Fruit fly (Drosophila melanogaster) whole organism, wandering third instar larva: ENCODE data around the gene CG8097.
A peak's percentile ranks its signal among the peaks of the same experiment; 100 is the strongest.

Source experiments
- Abd-B ChIP-seq: fragments of >200 bp; optimal IDR thresholded peaks from 2 replicates; lab custom pipeline; 2017; ENCODE audit warnings: missing biosample characterization, missing genetic modification characterization
- CG32264 ChIP-seq: fragments of 200-800 bp; sonication (Bioruptor generic); optimal IDR thresholded peaks from 2 replicates; lab custom pipeline; 2016; ENCODE audit warnings: missing biosample characterization, missing genetic modification characterization
- CG9705 ChIP-seq: fragments of 200-800 bp; sonication (Bioruptor generic); optimal IDR thresholded peaks from 2 replicates; lab custom pipeline; 2018; ENCODE audit warnings: missing biosample characterization, mild to moderate bottlenecking, missing genetic modification characterization
- CrebA ChIP-seq: fragments of 200-800 bp; sonication (Bioruptor generic); optimal IDR thresholded peaks from 2 replicates; lab custom pipeline; 2016; ENCODE audit warnings: missing biosample characterization, mild to moderate bottlenecking, missing genetic modification characterization, borderline replicate concordance
- Dfd ChIP-seq: fragments of >200 bp; optimal IDR thresholded peaks from 2 replicates; lab custom pipeline; 2017; ENCODE audit warnings: missing biosample characterization, missing genetic modification characterization
- Dif ChIP-seq: fragments of 200-275, 200-300 bp; sonication (Bioruptor generic); optimal IDR thresholded peaks from 2 replicates; lab custom pipeline; 2018; ENCODE audit warnings: missing biosample characterization, missing genetic modification characterization; ENCODE audit not compliant: partially characterized antibody
- GATAd ChIP-seq: sonication (Bioruptor generic); optimal IDR thresholded peaks from 2 replicates; lab custom pipeline; 2016; ENCODE audit warnings: missing biosample characterization, missing genetic modification characterization
- HLH106 ChIP-seq: fragments of 200-800 bp; optimal IDR thresholded peaks from 3 replicates; lab custom pipeline; 2019; ENCODE audit warnings: missing biosample characterization, mild to moderate bottlenecking, missing genetic modification characterization, moderate library complexity
- Hnf4 ChIP-seq: fragments of 200-800 bp; sonication (Bioruptor generic); optimal IDR thresholded peaks from 2 replicates; lab custom pipeline; 2016; ENCODE audit warnings: missing biosample characterization, mild to moderate bottlenecking, missing genetic modification characterization
- Hr78 ChIP-seq: fragments of >200 bp; optimal IDR thresholded peaks from 2 replicates; lab custom pipeline; 2017; ENCODE audit warnings: missing biosample characterization, missing genetic modification characterization
- Mio ChIP-seq: sonication (Bioruptor generic); optimal IDR thresholded peaks from 2 replicates; lab custom pipeline; 2016; ENCODE audit warnings: missing biosample characterization, missing genetic modification characterization
- Myc ChIP-seq: fragments of >200 bp; optimal IDR thresholded peaks from 2 replicates; lab custom pipeline; 2017
- N ChIP-seq: fragments of >200 bp; optimal IDR thresholded peaks from 2 replicates; lab custom pipeline; 2018; ENCODE audit warnings: missing biosample characterization, missing external identifiers, missing genetic modification characterization
- OdsH ChIP-seq: fragments of 200-800 bp; sonication (Bioruptor generic); optimal IDR thresholded peaks from 2 replicates; lab custom pipeline; 2016; ENCODE audit warnings: missing biosample characterization, mild to moderate bottlenecking, missing genetic modification characterization
- Rel ChIP-seq, 2 experiments: fragments of 200-800 bp; sonication (Bioruptor generic) in 1 of 2; optimal IDR thresholded peaks; 2 replicates in 1 of 2; 3 replicates in 1 of 2; lab custom pipeline; 2016 to 2019; ENCODE audit warnings: mild to moderate bottlenecking in 2 of 2, missing biosample characterization in 2 of 2, missing genetic modification characterization in 2 of 2, moderate library complexity in 1 of 2
- Sp1 ChIP-seq: fragments of 200-800 bp; sonication (Bioruptor generic); optimal IDR thresholded peaks from 3 replicates; lab custom pipeline; 2019; ENCODE audit warnings: missing biosample characterization, mild to moderate bottlenecking, missing genetic modification characterization, moderate library complexity
- Vsx2 ChIP-seq: fragments of 200-300, 225-300 bp; sonication (Bioruptor generic); optimal IDR thresholded peaks from 2 replicates; lab custom pipeline; 2018; ENCODE audit warnings: missing biosample characterization, missing genetic modification characterization; ENCODE audit not compliant: partially characterized antibody
- br ChIP-seq: fragments of 200-800 bp; sonication (Bioruptor generic); optimal IDR thresholded peaks from 2 replicates; lab custom pipeline; 2016; ENCODE audit warnings: missing biosample characterization, missing genetic modification characterization
- brk ChIP-seq: fragments of 200-800 bp; sonication (Bioruptor generic); optimal IDR thresholded peaks from 2 replicates; lab custom pipeline; 2016; ENCODE audit warnings: missing biosample characterization, mild to moderate bottlenecking, missing genetic modification characterization
- dl ChIP-seq, 2 experiments: fragments of 175-275, 200-275 bp in 1 of 2; fragments of 200-275 bp in 1 of 2; sonication (Bioruptor generic); optimal IDR thresholded peaks; lab custom pipeline; 2018; ENCODE audit warnings: mild to moderate bottlenecking in 2 of 2, missing biosample characterization in 2 of 2, missing genetic modification characterization in 2 of 2, moderate library complexity in 2 of 2; ENCODE audit not compliant: partially characterized antibody in 2 of 2, insufficient read depth in 1 of 2
- dmrt93B ChIP-seq: fragments of 200-800 bp; sonication (Bioruptor generic); optimal IDR thresholded peaks from 2 replicates; lab custom pipeline; 2018; ENCODE audit warnings: missing biosample characterization, mild to moderate bottlenecking, missing genetic modification characterization
- dsf ChIP-seq: sonication (Bioruptor generic); optimal IDR thresholded peaks from 2 replicates; lab custom pipeline; 2016; ENCODE audit warnings: missing biosample characterization, missing genetic modification characterization, borderline replicate concordance
- ey ChIP-seq: fragments of 200-800 bp; sonication (Bioruptor generic); optimal IDR thresholded peaks from 2 replicates; lab custom pipeline; 2016; ENCODE audit warnings: missing biosample characterization, missing genetic modification characterization
- foxo ChIP-seq, 2 experiments: fragments of 200-800 bp; sonication (Bioruptor generic); optimal IDR thresholded peaks; 2 replicates in 1 of 2; 3 replicates in 1 of 2; lab custom pipeline; 2016 to 2017; ENCODE audit warnings: missing biosample characterization in 2 of 2, missing genetic modification characterization in 2 of 2
- fru ChIP-seq: fragments of 200-800 bp; sonication (Bioruptor generic); optimal IDR thresholded peaks from 3 replicates; lab custom pipeline; 2016; ENCODE audit warnings: missing biosample characterization, mild to moderate bottlenecking, missing genetic modification characterization
- h ChIP-seq: fragments of 200-800 bp; sonication (Bioruptor generic); optimal IDR thresholded peaks from 3 replicates; lab custom pipeline; 2016; ENCODE audit warnings: missing biosample characterization, mild to moderate bottlenecking, missing genetic modification characterization
- jim ChIP-seq: fragments of 175-275, 200-325 bp; sonication (Bioruptor generic); optimal IDR thresholded peaks from 2 replicates; lab custom pipeline; 2016; ENCODE audit warnings: missing biosample characterization, mild to moderate bottlenecking, missing genetic modification characterization
- lola ChIP-seq: fragments of >200 bp; optimal IDR thresholded peaks from 2 replicates; lab custom pipeline; 2017; ENCODE audit warnings: missing biosample characterization, missing genetic modification characterization
- pan ChIP-seq: fragments of >200 bp; optimal IDR thresholded peaks from 2 replicates; lab custom pipeline; 2017
- psq ChIP-seq: fragments of 200-800 bp; sonication (Bioruptor generic); optimal IDR thresholded peaks from 3 replicates; lab custom pipeline; 2017; ENCODE audit warnings: missing biosample characterization, mild to moderate bottlenecking, missing genetic modification characterization, moderate library complexity
- rgr ChIP-seq: fragments of 200-800 bp; sonication (Bioruptor generic); optimal IDR thresholded peaks from 3 replicates; lab custom pipeline; 2016; ENCODE audit warnings: missing biosample characterization, mild to moderate bottlenecking, missing genetic modification characterization
- sv ChIP-seq: fragments of 200-800 bp; sonication (Bioruptor generic); optimal IDR thresholded peaks from 3 replicates; lab custom pipeline; 2016; ENCODE audit warnings: missing biosample characterization, missing genetic modification characterization
- tai ChIP-seq: sonication (Bioruptor generic); optimal IDR thresholded peaks from 2 replicates; lab custom pipeline; 2016; ENCODE audit warnings: missing biosample characterization, missing genetic modification characterization
- woc ChIP-seq: sonication (Bioruptor generic); optimal IDR thresholded peaks from 2 replicates; lab custom pipeline; 2016; ENCODE audit warnings: missing biosample characterization, mild to moderate bottlenecking, missing genetic modification characterization

CG8097 gene

DNA sequence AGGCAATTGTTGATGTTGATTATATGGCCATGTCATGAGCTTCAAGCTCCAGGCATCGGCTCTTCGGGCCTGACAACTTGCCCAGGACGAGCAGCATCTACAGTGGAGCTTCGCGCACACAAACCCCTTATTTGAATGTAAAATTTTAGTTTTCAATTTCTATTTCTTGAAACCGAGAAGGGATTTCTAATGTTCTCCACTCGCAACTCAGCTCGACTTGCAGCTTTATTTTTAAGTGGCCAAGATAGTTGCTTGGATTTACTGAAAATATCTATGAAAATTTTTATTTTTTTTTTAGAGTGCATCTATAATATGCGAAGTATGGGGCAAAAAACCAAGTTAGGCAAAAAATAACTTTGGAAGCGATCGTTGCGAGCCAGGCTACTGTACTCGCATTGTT, 28.0 kb downstream of the CG8097 start:
- TF ChIP-seq ey (GFP tag; lab: Kevin White, UChicago) (peak; percentile 33), HLH106 (peak; percentile 22), fru (peak; percentile 38), foxo (GFP tag; optimal IDR thresholded peaks at IDR 0.05; lab: Kevin White, UChicago) (peak in 1 of 2 experiments; percentile 25), h (GFP tag; lab: Kevin White, UChicago) (peak; percentile 35), Sp1 (GFP tag; lab: Kevin White, UChicago) (no peak), woc (GFP tag; lab: Kevin White, UChicago) (peak; percentile 28), rgr (peak; percentile 17), Hnf4 (GFP tag; lab: Kevin White, UChicago) (no peak)

DNA sequence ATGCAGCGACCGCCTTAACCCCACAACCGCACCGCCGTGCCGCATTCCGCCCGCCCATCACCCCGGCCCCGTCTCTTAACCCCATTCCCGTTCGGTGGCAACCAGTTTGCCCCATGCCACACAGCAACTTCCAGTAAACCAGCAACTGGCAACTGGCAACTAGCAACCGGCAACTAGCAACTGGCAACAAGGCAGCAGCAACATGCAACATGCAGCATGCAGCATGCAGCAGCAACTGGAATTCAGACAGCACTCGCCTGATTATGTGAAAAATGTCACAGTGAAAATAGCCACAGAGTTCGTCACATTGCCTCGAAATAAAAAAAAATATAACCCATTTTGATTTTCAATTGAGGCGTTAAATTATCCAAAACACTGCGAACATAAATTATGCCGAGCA, 28.8 kb downstream of the CG8097 start:
- TF ChIP-seq rgr (no peak), GATAd (no peak), Hnf4 (GFP tag; lab: Kevin White, UChicago) (no peak), CG32264 (no peak), N (GFP tag; lab: Kevin White, UChicago) (no peak), br (GFP tag; lab: Kevin White, UChicago) (no peak), dmrt93B (no peak), brk (GFP tag; lab: Kevin White, UChicago) (no peak), Rel (GFP tag; optimal IDR thresholded peaks at IDR 0.05; lab: Kevin White, UChicago) (no peak), Rel (tag; optimal IDR thresholded peaks at IDR 0.05; lab: Kevin White, UChicago) (no peak), HLH106 (no peak), lola (no peak), foxo (GFP tag; optimal IDR thresholded peaks at IDR 0.05; lab: Kevin White, UChicago) (no peak), Mio (GFP tag; lab: Kevin White, UChicago) (no peak), fru (no peak), jim (GFP tag; lab: Kevin White, UChicago) (no peak), CrebA (GFP tag; lab: Kevin White, UChicago) (no peak), dl (GFP tag; optimal IDR thresholded peaks at IDR 0.05; lab: Kevin White, UChicago; ENCODE audit: insufficient read depth in 1 of 2, partially characterized antibody in 2 of 2) (no peak)

DNA sequence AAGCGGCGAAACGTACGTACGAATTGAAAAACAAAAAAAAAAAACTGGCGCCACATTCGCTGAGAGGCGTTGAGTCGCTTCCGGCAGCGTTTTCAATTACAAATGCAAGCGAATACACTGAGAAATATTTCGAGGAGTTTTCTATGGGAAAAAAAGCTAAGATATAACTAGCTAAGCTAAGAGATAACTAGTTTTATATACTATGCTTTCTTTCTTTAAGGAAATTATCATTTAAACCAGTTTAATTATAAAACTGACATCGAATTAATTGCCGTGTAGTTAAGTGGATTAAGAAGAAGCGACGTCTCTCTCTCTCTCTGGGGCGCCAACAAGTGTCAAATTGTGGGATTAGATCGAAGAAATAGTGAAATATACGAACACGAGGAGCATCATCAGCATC, 32.5 kb downstream of the CG8097 start:
- TF ChIP-seq fru (peak; percentile 37), jim (GFP tag; lab: Kevin White, UChicago) (no peak), br (GFP tag; lab: Kevin White, UChicago) (peak; percentile 41), dmrt93B (peak; percentile 13), sv (GFP tag; lab: Kevin White, UChicago) (no peak), psq (GFP tag; lab: Kevin White, UChicago) (peak; percentile 11), pan (lab: Kevin White, UChicago) (no peak), dsf (GFP tag; lab: Kevin White, UChicago) (no peak), N (GFP tag; lab: Kevin White, UChicago) (no peak), woc (GFP tag; lab: Kevin White, UChicago) (no peak), Hr78 (GFP tag; lab: Kevin White, UChicago) (no peak), Abd-B (no peak), tai (GFP tag; lab: Kevin White, UChicago) (no peak), foxo (GFP tag; optimal IDR thresholded peaks at IDR 0.05; lab: Kevin White, UChicago) (peak in 1 of 2 experiments; percentile 42), Dif (GFP tag; lab: Kevin White, UChicago) (no peak), brk (GFP tag; lab: Kevin White, UChicago) (no peak), Rel (GFP tag; optimal IDR thresholded peaks at IDR 0.05; lab: Kevin White, UChicago) (no peak), Rel (tag; optimal IDR thresholded peaks at IDR 0.05; lab: Kevin White, UChicago) (no peak), OdsH (GFP tag; lab: Kevin White, UChicago) (peak; percentile 30), CG32264 (no peak), dl (GFP tag; optimal IDR thresholded peaks at IDR 0.05; lab: Kevin White, UChicago; ENCODE audit: insufficient read depth in 1 of 2, partially characterized antibody in 2 of 2) (no peak), ey (GFP tag; lab: Kevin White, UChicago) (peak; percentile 33), HLH106 (peak; percentile 47), h (GFP tag; lab: Kevin White, UChicago) (peak; percentile 48), CG9705 (GFP tag; lab: Kevin White, UChicago) (no peak), Hnf4 (GFP tag; lab: Kevin White, UChicago) (peak; percentile 31), Sp1 (GFP tag; lab: Kevin White, UChicago) (peak; percentile 29), Myc (lab: Kevin White, UChicago) (no peak), Dfd (GFP tag; lab: Kevin White, UChicago) (no peak), rgr (peak; percentile 30), Vsx2 (no peak)
- TF ChIP-seq, all 38 proteins: peak for 12
